Fruit fly (Drosophila melanogaster) whole organism: Measurements from ENCODE around the gene MED18.

ENCODE experiments used
- CG8478 ChIP-seq: fragments of >200 bp; optimal IDR thresholded peaks from 2 replicates; lab custom pipeline; 2018; ENCODE audit warnings: inconsistent platforms
- psq ChIP-seq: fragments of >200 bp; optimal IDR thresholded peaks from 2 replicates; lab custom pipeline; 2017

- TF ChIP-seq psq (lab: Kevin White, UChicago) (no peak), CG8478 (lab: Kevin White, UChicago) (no peak)
Measured at dm6 chrX:1834702-1835376, 30.9 kb upstream of the MED18 start.
